Fruit fly (Drosophila melanogaster): Measurements from ENCODE around the gene EMC1.

- TF ChIP-seq h (optimal IDR thresholded peaks at IDR 0.05) = no peak
- no peak for TF ChIP-seq psq (optimal IDR thresholded peaks at IDR 0.05)
- TF ChIP-seq insv (optimal IDR thresholded peaks at IDR 0.05) = no peak
- TF ChIP-seq Sin3A (optimal IDR thresholded peaks at IDR 0.05) = no peak
Measured at dm6 chr3R:7950147-7950546, 43.0 kb upstream of the EMC1 start.

Data from Kc167 (cell line).